Worm (Caenorhabditis elegans) whole organism, L4 larva: Measurements from ENCODE around the gene Y53G8B.1.
A peak's percentile ranks its signal among the peaks of the same experiment; 100 is the strongest.

ENCODE experiments used
- F10B5.3 ChIP-seq: sonication (generic microtip); optimal IDR thresholded peaks from 2 replicates; lab custom pipeline; 2016; ENCODE audit warnings: mild to moderate bottlenecking, missing genetic modification characterization, missing compliant biosample characterization
- F44E2.7 ChIP-seq: fragments of 200-800 bp; sonication (Bioruptor generic); IDR thresholded peaks from 2 replicates; pipeline ENCODE4 v2.1.2; 2022; ENCODE audit warnings: missing genetic modification characterization, missing compliant biosample characterization
- R02D3.7 ChIP-seq: fragments of 150-350 bp; sonication (generic microtip); optimal IDR thresholded peaks from 3 replicates; lab custom pipeline; 2014; ENCODE audit warnings: missing biosample characterization, missing genetic modification characterization
- T20F7.1 ChIP-seq: fragments of 200-800 bp; sonication (Bioruptor generic); optimal IDR thresholded peaks from 2 replicates; lab custom pipeline; 2018; ENCODE audit warnings: mild to moderate bottlenecking, missing genetic modification characterization, missing compliant biosample characterization
- T26A8.4 ChIP-seq: fragments of 200-800 bp; sonication (Bioruptor generic); IDR thresholded peaks from 2 replicates; pipeline ENCODE4 v1.3.6; 2022; ENCODE audit warnings: missing genetic modification characterization, missing compliant biosample characterization
- Y48G9A.11 ChIP-seq: fragments of 200-800 bp; sonication (Bioruptor generic); IDR thresholded peaks from 2 replicates; pipeline ENCODE4 v1.3.6; 2022; ENCODE audit warnings: missing genetic modification reagents, missing genetic modification characterization, missing compliant biosample characterization
- Y5F2A.4 ChIP-seq: fragments of 200-800 bp; sonication (Bioruptor generic); optimal IDR thresholded peaks from 2 replicates; lab custom pipeline; 2018; ENCODE audit warnings: mild to moderate bottlenecking, missing genetic modification characterization, missing compliant biosample characterization
- ZK546.5 ChIP-seq, 2 experiments: sonication (generic microtip); optimal IDR thresholded peaks; 2 replicates each; lab custom pipeline; 2017; ENCODE audit warnings: missing biosample characterization in 2 of 2, missing genetic modification characterization in 2 of 2
- aha-1 ChIP-seq: fragments of 150-350 bp; peaks from one replicate; lab custom pipeline; 2014; ENCODE audit warnings: missing biosample characterization, missing genetic modification characterization
- aly-2 ChIP-seq: sonication (generic microtip); optimal IDR thresholded peaks from 2 replicates; lab custom pipeline; 2018; ENCODE audit warnings: missing biosample characterization, missing genetic modification characterization
- ceh-28 ChIP-seq: fragments of 150-350 bp; optimal IDR thresholded peaks from 2 replicates; lab custom pipeline; 2014; ENCODE audit warnings: missing biosample characterization, missing genetic modification reagents, missing genetic modification characterization
- ceh-82 ChIP-seq: sonication (generic microtip); optimal IDR thresholded peaks from 2 replicates; lab custom pipeline; 2017; ENCODE audit warnings: missing biosample characterization, missing genetic modification characterization
- cey-2 ChIP-seq: sonication (generic microtip); optimal IDR thresholded peaks from 3 replicates; lab custom pipeline; 2017; ENCODE audit warnings: missing genetic modification characterization, mild to moderate bottlenecking, missing compliant biosample characterization, antibody characterized with exemption, borderline replicate concordance; ENCODE audit not compliant: insufficient read depth
- daf-12 ChIP-seq: fragments of 150-350 bp; optimal IDR thresholded peaks from 2 replicates; lab custom pipeline; 2014; ENCODE audit warnings: missing biosample characterization, missing genetic modification reagents, missing genetic modification characterization
- daf-19 ChIP-seq: fragments of 200-800 bp; sonication (Bioruptor generic); conservative IDR thresholded peaks from 2 replicates; pipeline ENCODE4 v1.3.6; 2022; ENCODE audit warnings: missing genetic modification characterization, missing compliant biosample characterization
- dmd-6 ChIP-seq: fragments of 200-800 bp; sonication (Bioruptor generic); IDR thresholded peaks from 2 replicates; pipeline ENCODE4 v1.3.6; 2022; ENCODE audit warnings: missing genetic modification reagents, missing genetic modification characterization, missing compliant biosample characterization
- dmd-9 ChIP-seq: fragments of 200-800 bp; sonication (Bioruptor generic); IDR thresholded peaks from 2 replicates; pipeline ENCODE4 v1.3.6; 2022; ENCODE audit warnings: missing genetic modification reagents, missing genetic modification characterization, missing compliant biosample characterization
- dpl-1 ChIP-seq: fragments of 150-350 bp; optimal IDR thresholded peaks from 2 replicates; lab custom pipeline; 2014; ENCODE audit warnings: missing biosample characterization, missing genetic modification reagents, missing genetic modification characterization
- duxl-1 ChIP-seq: sonication (generic microtip); optimal IDR thresholded peaks from 2 replicates; lab custom pipeline; 2016; ENCODE audit warnings: mild to moderate bottlenecking, missing genetic modification characterization, moderate library complexity, missing compliant biosample characterization; ENCODE audit not compliant: poor library complexity
- dve-1 ChIP-seq: sonication (generic microtip); optimal IDR thresholded peaks from 2 replicates; lab custom pipeline; 2017; ENCODE audit warnings: antibody characterized with exemption, mild to moderate bottlenecking, missing genetic modification characterization, missing compliant biosample characterization; ENCODE audit not compliant: insufficient read depth
- hif-1 ChIP-seq, 2 experiments: sonication (generic microtip); optimal IDR thresholded peaks; 2 replicates each; lab custom pipeline; 2016 to 2017; ENCODE audit warnings: missing compliant biosample characterization in 2 of 2, missing genetic modification characterization in 2 of 2, missing genetic modification reagents in 2 of 2, missing genotype in 2 of 2, mild to moderate bottlenecking in 1 of 2
- hlh-11 ChIP-seq: fragments of 200-800 bp; sonication (Bioruptor generic); optimal IDR thresholded peaks from 2 replicates; lab custom pipeline; 2018; ENCODE audit warnings: mild to moderate bottlenecking, missing genetic modification characterization, missing compliant biosample characterization
- hlh-30 ChIP-seq: sonication (generic microtip); optimal IDR thresholded peaks from 2 replicates; lab custom pipeline; 2017; ENCODE audit warnings: antibody characterized with exemption, mild to moderate bottlenecking, missing genetic modification characterization, missing compliant biosample characterization; ENCODE audit not compliant: insufficient read depth
- lim-7 ChIP-seq: fragments of 200-800 bp; sonication (Bioruptor generic); IDR thresholded peaks from 2 replicates; pipeline ENCODE4 v1.3.6; 2022; ENCODE audit warnings: missing genetic modification characterization, missing compliant biosample characterization
- lin-15B ChIP-seq: fragments of 150-350 bp; sonication (generic microtip); optimal IDR thresholded peaks from 3 replicates; lab custom pipeline; 2014; ENCODE audit warnings: missing biosample characterization, missing genetic modification characterization
- lir-3 ChIP-seq: sonication (generic microtip); optimal IDR thresholded peaks from 2 replicates; lab custom pipeline; 2016; ENCODE audit warnings: mild to moderate bottlenecking, missing genetic modification characterization, missing compliant biosample characterization
- lsy-2 ChIP-seq, 2 experiments: fragments of 150-350 bp in 1 of 2; sonication (generic microtip) in 1 of 2; optimal IDR thresholded peaks; 2 replicates each; lab custom pipeline; 2014 to 2017; ENCODE audit warnings: missing biosample characterization in 2 of 2, missing genetic modification characterization in 2 of 2
- madf-9 ChIP-seq: fragments of 200-800 bp; sonication (Bioruptor generic); conservative IDR thresholded peaks from 2 replicates; pipeline ENCODE4 v1.3.6; 2022; ENCODE audit warnings: missing genetic modification reagents, missing genetic modification characterization, missing compliant biosample characterization
- mep-1 ChIP-seq: fragments of 150-350 bp; sonication (generic microtip); optimal IDR thresholded peaks from 3 replicates; lab custom pipeline; 2014; ENCODE audit warnings: missing biosample characterization, missing genetic modification characterization
- mes-2 ChIP-seq: sonication (generic microtip); optimal IDR thresholded peaks from 2 replicates; lab custom pipeline; 2016; ENCODE audit warnings: missing genotype, mild to moderate bottlenecking, missing genetic modification characterization, missing compliant biosample characterization; ENCODE audit not compliant: poor library complexity, severe bottlenecking
- nhr-102 ChIP-seq: sonication (generic microtip); optimal IDR thresholded peaks from 2 replicates; lab custom pipeline; 2016; ENCODE audit warnings: mild to moderate bottlenecking, missing genetic modification characterization, moderate library complexity, missing compliant biosample characterization
- nhr-11 ChIP-seq: fragments of 150-350 bp; optimal IDR thresholded peaks from 2 replicates; lab custom pipeline; 2014; ENCODE audit warnings: missing biosample characterization, missing genetic modification characterization
- nhr-111 ChIP-seq: fragments of 200-800 bp; sonication (Bioruptor generic); optimal IDR thresholded peaks from 2 replicates; lab custom pipeline; 2018; ENCODE audit warnings: mild to moderate bottlenecking, missing genetic modification characterization, missing compliant biosample characterization
- nhr-6 ChIP-seq: fragments of 150-350 bp; optimal IDR thresholded peaks from 2 replicates; lab custom pipeline; 2014; ENCODE audit warnings: missing biosample characterization, missing genetic modification characterization
- pqm-1 ChIP-seq: sonication (generic microtip); optimal IDR thresholded peaks from 2 replicates; lab custom pipeline; 2017; ENCODE audit warnings: missing biosample characterization, missing genetic modification characterization
- rbr-2 ChIP-seq: sonication (generic microtip); optimal IDR thresholded peaks from 2 replicates; lab custom pipeline; 2016; ENCODE audit warnings: missing genotype, missing genetic modification characterization, missing compliant biosample characterization
- saeg-2 ChIP-seq: fragments of 200-800 bp; sonication (Bioruptor generic); IDR thresholded peaks from 2 replicates; pipeline ENCODE4 v1.3.6; 2022; ENCODE audit warnings: missing genetic modification reagents, missing genetic modification characterization, missing compliant biosample characterization
- sdz-12 ChIP-seq: fragments of 200-800 bp; sonication (Bioruptor generic); optimal IDR thresholded peaks from 2 replicates; lab custom pipeline; 2018; ENCODE audit warnings: mild to moderate bottlenecking, missing genetic modification characterization, missing compliant biosample characterization
- set-16 ChIP-seq: fragments of 200-800 bp; sonication (Bioruptor generic); IDR thresholded peaks from 2 replicates; pipeline ENCODE4 v1.3.6; 2022; ENCODE audit warnings: missing genetic modification reagents, missing genetic modification characterization, missing compliant biosample characterization
- spr-3 ChIP-seq: fragments of 200-800 bp; sonication (Bioruptor generic); optimal IDR thresholded peaks from 2 replicates; lab custom pipeline; 2018; ENCODE audit warnings: mild to moderate bottlenecking, missing genetic modification characterization, missing compliant biosample characterization
- unc-130 ChIP-seq: sonication (generic microtip); optimal IDR thresholded peaks from 2 replicates; lab custom pipeline; 2016; ENCODE audit warnings: missing genetic modification reagents, missing genetic modification characterization, missing compliant biosample characterization
- unc-62 ChIP-seq, 3 experiments: fragments of 150-350 bp in 1 of 3; sonication (generic microtip); optimal IDR thresholded peaks in 2 of 3; peaks in 1 of 3; 1 replicate in 1 of 3; 2 replicates in 2 of 3; lab custom pipeline; 2014 to 2017; ENCODE audit warnings: missing biosample characterization in 3 of 3, missing genetic modification characterization in 3 of 3, missing genetic modification reagents in 3 of 3, missing genotype in 1 of 3
- zag-1 ChIP-seq: fragments of 150-350 bp; optimal IDR thresholded peaks from 2 replicates; lab custom pipeline; 2014; ENCODE audit warnings: missing biosample characterization, missing genetic modification characterization
- zip-2 ChIP-seq: fragments of 150-350 bp; optimal IDR thresholded peaks from 2 replicates; lab custom pipeline; 2014; ENCODE audit warnings: missing biosample characterization, missing genetic modification characterization
- ztf-11 ChIP-seq: fragments of 150-350 bp; optimal IDR thresholded peaks from 2 replicates; lab custom pipeline; 2014; ENCODE audit warnings: missing biosample characterization, missing genetic modification characterization
- ztf-7 ChIP-seq: fragments of 150-350 bp; optimal IDR thresholded peaks from 2 replicates; lab custom pipeline; 2014; ENCODE audit warnings: missing biosample characterization, missing genetic modification characterization

The Y53G8B.1 gene

DNA sequence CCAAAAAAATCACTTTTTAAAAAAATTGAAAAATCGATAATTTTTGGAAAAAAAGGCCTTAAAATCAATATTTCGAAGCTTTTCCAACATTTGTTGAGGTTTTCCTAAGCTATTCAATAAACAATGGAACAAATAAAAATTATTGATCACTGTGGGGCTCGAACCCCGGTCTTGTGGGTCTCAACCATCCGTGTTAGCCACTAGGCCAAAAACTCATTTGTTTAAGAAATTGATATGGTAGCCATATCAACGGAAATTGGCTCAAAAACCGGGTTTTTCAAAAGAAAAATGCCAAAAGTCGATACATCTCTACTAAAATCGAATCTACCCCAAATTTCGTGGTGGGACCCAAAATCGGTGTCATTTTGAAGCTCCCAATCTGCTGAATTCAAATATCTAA, 17.1 kb upstream of the Y53G8B.1 start (continued):
- TF ChIP-seq daf-19 (no peak), lir-3 (tag; lab: Kevin White, UChicago) (no peak), nhr-111 (no peak), aly-2 (tag; lab: Kevin White, UChicago) (no peak), F10B5.3 (tag; lab: Kevin White, UChicago) (peak; percentile 15), nhr-11 (tag; lab: Kevin White, UChicago) (no peak), duxl-1 (no peak), lin-15B (tag; lab: Kevin White, UChicago) (no peak), Y5F2A.4 (GFP tag; lab: Kevin White, UChicago) (no peak), nhr-102 (tag; lab: Kevin White, UChicago) (no peak)

DNA sequence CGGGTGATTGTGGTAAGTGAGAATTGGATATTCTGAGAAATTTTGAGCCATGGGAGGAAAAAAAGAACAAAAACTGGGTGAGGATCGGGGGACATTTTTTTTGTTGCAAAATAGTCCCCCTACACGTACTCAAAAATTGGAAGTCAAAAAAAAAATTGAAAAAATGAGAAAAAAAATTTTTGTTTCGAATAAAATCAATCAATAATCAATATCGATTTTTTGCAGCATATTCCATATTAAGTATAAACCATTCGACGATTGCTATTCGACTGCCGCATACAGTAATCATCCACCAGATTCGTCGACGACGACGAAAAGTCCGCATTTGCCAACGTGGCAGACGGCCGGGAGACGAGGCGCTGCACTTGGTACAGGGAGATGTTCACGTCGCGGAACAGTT, 16.5 kb upstream of the Y53G8B.1 start:
- TF ChIP-seq dmd-6 (GFP tag; lab: Robert Waterston, UW): no peak
- peak; percentile 27 for TF ChIP-seq ceh-28 (tag; lab: Kevin White, UChicago)
- TF ChIP-seq ZK546.5 (tag; optimal IDR thresholded peaks at IDR 0.05; lab: Kevin White, UChicago): no peak

DNA sequence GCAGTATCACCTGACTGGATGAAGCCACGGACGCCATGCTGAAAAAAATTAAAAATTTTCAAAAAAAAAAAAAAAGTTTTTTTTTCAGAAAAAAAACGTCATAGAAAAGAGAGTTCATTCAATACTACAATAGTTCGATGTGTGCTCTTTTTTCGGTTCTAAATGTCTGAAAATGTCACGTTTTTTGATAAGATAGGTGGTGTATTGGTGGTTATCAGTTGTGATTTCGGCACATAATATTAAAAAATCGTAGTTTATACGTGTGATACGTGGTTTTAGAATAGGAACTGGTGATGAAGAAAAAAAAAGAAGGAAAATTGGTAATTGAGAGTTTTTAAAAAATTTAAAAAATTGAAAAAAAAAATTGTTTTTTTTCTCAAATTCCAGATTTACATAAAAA, 12.1 kb upstream of the Y53G8B.1 start:
- TF ChIP-seq hif-1 (tag; optimal IDR thresholded peaks at IDR 0.05; lab: Kevin White, UChicago) (peak in 1 of 2 experiments; percentile 81), mep-1 (tag; lab: Kevin White, UChicago) (no peak), rbr-2 (tag; lab: Kevin White, UChicago) (no peak), cey-2 (tag; lab: Kevin White, UChicago) (no peak), R02D3.7 (no peak), mes-2 (tag; lab: Kevin White, UChicago) (no peak), zip-2 (no peak), aha-1 (tag; lab: Kevin White, UChicago) (no peak), madf-9 (GFP tag; lab: Robert Waterston, UW) (no peak), ztf-11 (tag; lab: Kevin White, UChicago) (no peak), pqm-1 (tag; lab: Kevin White, UChicago) (peak; percentile 99), unc-130 (GFP tag; lab: Kevin White, UChicago) (no peak), T26A8.4 (GFP tag; lab: Robert Waterston, UW) (no peak), unc-62 (GFP tag; optimal IDR thresholded peaks at IDR 0.05 in 1 of 2; lab: Kevin White, UChicago) (no peak), unc-62 (tag; optimal IDR thresholded peaks at IDR 0.05; lab: Kevin White, UChicago) (no peak), nhr-6 (tag; lab: Kevin White, UChicago) (no peak), daf-12 (tag; lab: Kevin White, UChicago) (no peak), set-16 (GFP tag; lab: Robert Waterston, UW) (no peak), daf-19 (no peak), T20F7.1 (GFP tag; lab: Kevin White, UChicago) (no peak), dmd-6 (GFP tag; lab: Robert Waterston, UW) (peak; percentile 84), nhr-111 (no peak), Y48G9A.11 (GFP tag; lab: Robert Waterston, UW) (no peak), nhr-102 (tag; lab: Kevin White, UChicago) (peak; percentile 16), lim-7 (GFP tag; lab: Robert Waterston, UW) (no peak), lsy-2 (tag; optimal IDR thresholded peaks at IDR 0.05; lab: Kevin White, UChicago) (no peak), hlh-30 (tag; lab: Kevin White, UChicago) (peak; percentile 13), nhr-11 (tag; lab: Kevin White, UChicago) (no peak), hlh-11 (tag; lab: Kevin White, UChicago) (peak; percentile 62), dpl-1 (GFP tag; lab: Kevin White, UChicago) (no peak), zag-1 (no peak), F44E2.7 (GFP tag; lab: Robert Waterston, UW) (no peak), ceh-82 (no peak), sdz-12 (GFP tag; lab: Kevin White, UChicago) (no peak), saeg-2 (GFP tag; lab: Robert Waterston, UW) (no peak), duxl-1 (no peak), spr-3 (GFP tag; lab: Kevin White, UChicago) (no peak), dve-1 (peak; percentile 80), ztf-7 (no peak), dmd-9 (GFP tag; lab: Robert Waterston, UW) (no peak)
